Fruit fly (Drosophila melanogaster) whole organism, prepupa: ENCODE measurements around the gene PIG-K.

Experiments used
- CG10631 ChIP-seq: fragments of 200-800 bp; sonication (Bioruptor generic); optimal IDR thresholded peaks from 2 replicates; lab custom pipeline; 2016; ENCODE audit warnings: missing biosample characterization, missing genetic modification characterization
- CG10669 ChIP-seq: fragments of 200-800 bp; sonication (Bioruptor generic); optimal IDR thresholded peaks from 3 replicates; lab custom pipeline; 2018; ENCODE audit warnings: missing biosample characterization, mild to moderate bottlenecking, missing genetic modification characterization, moderate library complexity
- CG11294 ChIP-seq: fragments of 200-800 bp; sonication (Bioruptor generic); IDR thresholded peaks from 2 replicates; pipeline ENCODE4 v1.3.6; 2022; ENCODE audit warnings: missing biosample characterization, missing genetic modification characterization
- CG15336 ChIP-seq: fragments of 200-800 bp; sonication (Bioruptor generic); IDR thresholded peaks from 2 replicates; pipeline ENCODE4 v1.3.6; 2022; ENCODE audit warnings: missing biosample characterization, missing genetic modification characterization
- CG1621 ChIP-seq: fragments of 200-800 bp; sonication (Bioruptor generic); optimal IDR thresholded peaks from 3 replicates; lab custom pipeline; 2018; ENCODE audit warnings: missing biosample characterization, mild to moderate bottlenecking, missing genetic modification characterization
- CG3032 ChIP-seq: fragments of 200-800 bp; optimal IDR thresholded peaks from 2 replicates; lab custom pipeline; 2019; ENCODE audit warnings: missing biosample characterization, mild to moderate bottlenecking, missing genetic modification characterization, moderate library complexity
- CG31627 ChIP-seq: fragments of 200-800 bp; sonication (Bioruptor generic); optimal IDR thresholded peaks from 3 replicates; lab custom pipeline; 2016; ENCODE audit warnings: missing biosample characterization, missing genetic modification characterization
- CG32006 ChIP-seq: fragments of 200-800 bp; sonication (Bioruptor generic); optimal IDR thresholded peaks from 3 replicates; lab custom pipeline; 2017; ENCODE audit warnings: missing biosample characterization, mild to moderate bottlenecking, missing genetic modification characterization
- CG3919 ChIP-seq: fragments of 200-800 bp; sonication (Bioruptor generic); optimal IDR thresholded peaks from 3 replicates; lab custom pipeline; 2016; ENCODE audit warnings: missing biosample characterization, missing genetic modification characterization
- CG4318 ChIP-seq: fragments of 200-800 bp; sonication (Bioruptor generic); optimal IDR thresholded peaks from 3 replicates; lab custom pipeline; 2017; ENCODE audit warnings: missing biosample characterization, mild to moderate bottlenecking, missing genetic modification characterization
- CG6163 ChIP-seq: fragments of 200-800 bp; sonication (Bioruptor generic); IDR thresholded peaks from 3 replicates; pipeline ENCODE4 v1.3.6; 2022; ENCODE audit warnings: missing biosample characterization, missing genetic modification characterization
- CG6276 ChIP-seq: fragments of 200-800 bp; sonication (Bioruptor generic); optimal IDR thresholded peaks from 2 replicates; lab custom pipeline; 2017; ENCODE audit warnings: missing biosample characterization, mild to moderate bottlenecking, missing genetic modification characterization
- CG6808 ChIP-seq: fragments of 200-800 bp; sonication (Bioruptor generic); optimal IDR thresholded peaks from 3 replicates; lab custom pipeline; 2017; ENCODE audit warnings: missing biosample characterization, missing genetic modification characterization, mild to moderate bottlenecking, moderate library complexity, missing genetic modification reagents
- CG8119 ChIP-seq: fragments of 200-800 bp; sonication (Bioruptor generic); IDR thresholded peaks from 3 replicates; pipeline ENCODE4 v1.3.6; 2022; ENCODE audit warnings: missing biosample characterization, missing genetic modification characterization
- CG8319 ChIP-seq: fragments of 200-800 bp; sonication (Bioruptor generic); optimal IDR thresholded peaks from 3 replicates; lab custom pipeline; 2016; ENCODE audit warnings: missing biosample characterization, missing genetic modification characterization
- CG9139 ChIP-seq: fragments of 200-800 bp; sonication (Bioruptor generic); optimal IDR thresholded peaks from 3 replicates; lab custom pipeline; 2017; ENCODE audit warnings: missing biosample characterization, mild to moderate bottlenecking, missing genetic modification characterization
- Eip78C ChIP-seq: fragments of 200-800 bp; sonication (Bioruptor generic); peaks from one replicate; lab custom pipeline; 2016; ENCODE audit warnings: missing biosample characterization, missing genetic modification characterization
- Gug ChIP-seq: fragments of 200-800 bp; sonication (Bioruptor generic); IDR thresholded peaks from 2 replicates; pipeline ENCODE4 v1.3.6; 2022; ENCODE audit warnings: missing biosample characterization, missing genetic modification characterization
- Hr4 ChIP-seq: fragments of 200-800 bp; sonication (Bioruptor generic); optimal IDR thresholded peaks from 3 replicates; lab custom pipeline; 2016; ENCODE audit warnings: missing biosample characterization, missing genetic modification characterization
- Lpt ChIP-seq: fragments of 200-800 bp; sonication (Bioruptor generic); optimal IDR thresholded peaks from 3 replicates; lab custom pipeline; 2016; ENCODE audit warnings: missing biosample characterization, missing genetic modification characterization
- OdsH ChIP-seq: fragments of 200-800 bp; sonication (Bioruptor generic); optimal IDR thresholded peaks from 3 replicates; lab custom pipeline; 2016; ENCODE audit warnings: missing biosample characterization, missing genetic modification characterization
- Smox ChIP-seq: fragments of 200-800 bp; sonication (Bioruptor generic); optimal IDR thresholded peaks from 3 replicates; lab custom pipeline; 2016; ENCODE audit warnings: missing biosample characterization, missing genetic modification characterization
- achi ChIP-seq: fragments of 200-800 bp; sonication (Bioruptor generic); optimal IDR thresholded peaks from 3 replicates; lab custom pipeline; 2016; ENCODE audit warnings: missing biosample characterization, missing genetic modification characterization
- acj6 ChIP-seq: fragments of 200-800 bp; sonication (Bioruptor generic); optimal IDR thresholded peaks from 3 replicates; lab custom pipeline; 2016; ENCODE audit warnings: missing biosample characterization, missing genetic modification characterization
- dac ChIP-seq: fragments of 200-800 bp; sonication (Bioruptor generic); optimal IDR thresholded peaks from 2 replicates; lab custom pipeline; 2017; ENCODE audit warnings: missing biosample characterization, mild to moderate bottlenecking, missing genetic modification characterization
- eg ChIP-seq: fragments of 200-800 bp; sonication (Bioruptor generic); IDR thresholded peaks from 3 replicates; pipeline ENCODE4 v1.3.6; 2022; ENCODE audit warnings: missing biosample characterization, missing genetic modification characterization
- fkh ChIP-seq: fragments of 200-800 bp; sonication (Bioruptor generic); optimal IDR thresholded peaks from 3 replicates; lab custom pipeline; 2017; ENCODE audit warnings: missing biosample characterization, mild to moderate bottlenecking, missing genetic modification characterization, moderate library complexity
- net ChIP-seq: fragments of 200-800 bp; sonication (Bioruptor generic); optimal IDR thresholded peaks from 3 replicates; lab custom pipeline; 2016; ENCODE audit warnings: missing biosample characterization, missing genetic modification characterization
- pdm3 ChIP-seq: fragments of 200-800 bp; sonication (Bioruptor generic); optimal IDR thresholded peaks from 3 replicates; lab custom pipeline; 2016; ENCODE audit warnings: missing biosample characterization, missing genetic modification characterization
- salr ChIP-seq, 2 experiments: fragments of 200-800 bp; sonication (Bioruptor generic); optimal IDR thresholded peaks; 3 replicates each; lab custom pipeline; 2016 to 2018; ENCODE audit warnings: missing biosample characterization in 2 of 2, missing genetic modification characterization in 2 of 2, mild to moderate bottlenecking in 1 of 2
- spab ChIP-seq: fragments of 200-800 bp; sonication (Bioruptor generic); optimal IDR thresholded peaks from 2 replicates; lab custom pipeline; 2017; ENCODE audit warnings: missing biosample characterization, mild to moderate bottlenecking, missing genetic modification characterization, missing genetic modification reagents
- topi ChIP-seq: fragments of 200-800 bp; sonication (Bioruptor generic); optimal IDR thresholded peaks from 3 replicates; lab custom pipeline; 2016; ENCODE audit warnings: missing biosample characterization, missing genetic modification characterization
- vri ChIP-seq: fragments of 200-800 bp; sonication (Bioruptor generic); optimal IDR thresholded peaks from 3 replicates; lab custom pipeline; 2016; ENCODE audit warnings: missing biosample characterization, mild to moderate bottlenecking, missing genetic modification characterization

Gene PIG-K

DNA sequence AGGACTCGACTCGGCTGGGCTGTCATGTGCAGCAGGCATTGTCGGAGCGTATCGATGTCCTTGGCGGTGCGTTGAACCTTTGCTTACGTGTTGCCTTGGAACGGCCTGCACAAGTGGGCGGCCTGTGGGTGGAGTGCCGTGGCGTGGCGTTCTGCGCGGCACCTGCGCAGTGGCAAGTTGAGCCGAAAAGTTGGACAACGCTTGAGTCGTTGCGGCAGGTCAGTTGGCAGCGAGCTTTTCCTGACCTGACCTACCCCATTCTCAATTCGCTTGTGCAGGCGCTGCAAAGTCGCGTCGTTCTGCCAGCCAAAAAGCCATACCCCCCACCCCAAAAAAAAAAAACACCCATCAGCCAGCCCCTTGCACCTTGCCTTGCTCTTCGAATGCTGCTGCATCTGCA is 27.4 kb downstream of the PIG-K start:
- TF ChIP-seq eg (GFP tag; lab: Robert Waterston, UW) = no peak
- TF ChIP-seq net = no peak
- no peak for TF ChIP-seq CG3919 (GFP tag; lab: Kevin White, UChicago)

DNA sequence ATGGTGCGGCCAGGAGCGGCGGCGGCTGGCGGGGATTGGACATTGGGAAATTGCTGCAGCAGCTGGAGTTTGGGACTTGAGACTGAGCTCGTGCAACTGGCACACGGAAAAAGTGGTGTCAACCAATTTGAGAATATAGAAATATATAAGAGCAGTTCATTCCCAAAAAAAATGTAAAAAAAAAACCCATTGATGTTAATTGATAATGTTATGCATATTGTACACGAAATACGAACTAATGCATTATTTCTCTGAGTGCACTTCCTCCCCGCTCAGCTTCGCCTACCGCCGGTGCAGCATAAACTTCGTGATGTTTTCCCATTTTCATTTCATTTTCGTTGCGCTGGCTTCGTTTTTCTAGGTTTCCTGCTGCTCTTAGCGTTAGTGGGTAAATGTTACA is 29.5 kb downstream of the PIG-K start:
- no peak for TF ChIP-seq CG8319 (GFP tag; lab: Kevin White, UChicago)
- TF ChIP-seq spab (GFP tag; lab: Kevin White, UChicago) = no peak
- TF ChIP-seq pdm3 (GFP tag; lab: Kevin White, UChicago) = peak; percentile 38
- peak; percentile 56 for TF ChIP-seq CG4318 (GFP tag; lab: Kevin White, UChicago)
- no peak for TF ChIP-seq CG3919 (GFP tag; lab: Kevin White, UChicago)
- no peak for TF ChIP-seq CG9139
- peak; percentile 9 for TF ChIP-seq acj6 (GFP tag; lab: Kevin White, UChicago)
- no peak for TF ChIP-seq CG10669
- peak; percentile 63 for TF ChIP-seq CG32006 (GFP tag; lab: Kevin White, UChicago)
- TF ChIP-seq CG8119 = peak; percentile 85
- peak; percentile 75 for TF ChIP-seq CG6276
- peak; percentile 74 for TF ChIP-seq CG6163 (GFP tag; lab: Robert Waterston, UW)
- peak; percentile 7 for TF ChIP-seq achi (GFP tag; lab: Kevin White, UChicago)
- TF ChIP-seq net = peak; percentile 4
- TF ChIP-seq OdsH (GFP tag; lab: Kevin White, UChicago) = peak; percentile 18
- peak; percentile 74 for TF ChIP-seq Hr4 (GFP tag; lab: Kevin White, UChicago)
- TF ChIP-seq CG10631 (GFP tag; lab: Kevin White, UChicago) = peak; percentile 6
- TF ChIP-seq eg (GFP tag; lab: Robert Waterston, UW) = peak; percentile 89
- TF ChIP-seq CG15336 (GFP tag; lab: Robert Waterston, UW) = peak; percentile 90
- TF ChIP-seq Eip78C (GFP tag; lab: Kevin White, UChicago) = peak; percentile 21
- TF ChIP-seq Lpt = peak; percentile 8
- TF ChIP-seq CG6808 = no peak
- no peak for TF ChIP-seq CG1621 (tag; lab: Kevin White, UChicago)
- TF ChIP-seq Gug (GFP tag; lab: Robert Waterston, UW) = peak; percentile 68

DNA sequence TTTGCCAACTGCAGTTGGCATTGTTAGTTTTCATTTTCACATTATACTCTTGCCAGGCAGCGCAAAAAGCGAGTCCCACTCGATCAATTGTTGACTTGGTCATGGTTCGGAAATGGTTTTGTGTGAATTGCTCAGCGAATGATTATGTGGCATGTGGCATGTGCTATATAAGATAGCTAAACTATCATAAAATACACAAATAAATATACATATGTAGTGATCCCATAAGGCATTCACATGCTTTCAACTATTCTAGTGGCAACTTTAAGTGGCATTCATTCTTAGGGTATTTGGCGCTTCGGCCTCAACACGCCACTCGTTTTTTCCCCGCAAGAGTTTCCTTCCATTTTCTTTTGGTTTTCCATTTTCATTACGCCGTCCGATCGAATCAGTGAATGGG is 30.1 kb downstream of the PIG-K start:
- TF ChIP-seq CG8319 (GFP tag; lab: Kevin White, UChicago) (no peak), OdsH (GFP tag; lab: Kevin White, UChicago) (peak; percentile 28), Hr4 (GFP tag; lab: Kevin White, UChicago) (peak; percentile 83), vri (GFP tag; lab: Kevin White, UChicago) (no peak), pdm3 (GFP tag; lab: Kevin White, UChicago) (peak; percentile 34), dac (GFP tag; lab: Kevin White, UChicago) (peak; percentile 80), CG8119 (peak; percentile 83), fkh (GFP tag; lab: Kevin White, UChicago) (no peak), CG15336 (GFP tag; lab: Robert Waterston, UW) (peak; percentile 88), Eip78C (GFP tag; lab: Kevin White, UChicago) (peak; percentile 68), CG3032 (tag; lab: Kevin White, UChicago) (no peak), salr (GFP tag; optimal IDR thresholded peaks at IDR 0.05; lab: Kevin White, UChicago) (peak in 1 of 2 experiments; percentile 4), eg (GFP tag; lab: Robert Waterston, UW) (peak; percentile 76; the same call in 2 of the 3 replicates), CG6276 (peak; percentile 80), CG32006 (GFP tag; lab: Kevin White, UChicago) (peak; percentile 92), CG11294 (GFP tag; lab: Robert Waterston, UW) (peak; percentile 52; the same call in 1 of the 2 replicates), topi (GFP tag; lab: Kevin White, UChicago) (no peak), Smox (no peak), Lpt (peak; percentile 47), CG31627 (GFP tag; lab: Kevin White, UChicago) (no peak), CG3919 (GFP tag; lab: Kevin White, UChicago) (peak; percentile 17), achi (GFP tag; lab: Kevin White, UChicago) (peak; percentile 23), CG4318 (GFP tag; lab: Kevin White, UChicago) (peak; percentile 78), CG6163 (GFP tag; lab: Robert Waterston, UW) (0 out of 3 replicates have a peak, but pooled peaks have one; percentile 11), Gug (GFP tag; lab: Robert Waterston, UW) (peak; percentile 64)
- TF ChIP-seq, all 60 proteins: peak for 18
